Fruit fly (Drosophila melanogaster): ENCODE data around the gene Rad9.

dm6 chr3L:18837707-18838244, 34.6 kb downstream of the Rad9 start:
- TF ChIP-seq CG7101 (tag; optimal IDR thresholded peaks at IDR 0.05) (no peak), Crg-1 (GFP tag; optimal IDR thresholded peaks at IDR 0.05) (no peak), CG11617 (GFP tag; optimal IDR thresholded peaks at IDR 0.05) (no peak), CG1620 (GFP tag; optimal IDR thresholded peaks at IDR 0.05) (peak; percentile 26), tj (GFP tag; optimal IDR thresholded peaks at IDR 0.05) (no peak), kay (GFP tag; ENCODE audit: borderline replicate concordance) (peak; percentile 58), Clk (GFP tag; optimal IDR thresholded peaks at IDR 0.05) (no peak), CG5204 (GFP tag; optimal IDR thresholded peaks at IDR 0.05) (no peak), ovo (GFP tag; optimal IDR thresholded peaks at IDR 0.05) (peak; percentile 31), Hr96 (GFP tag; optimal IDR thresholded peaks at IDR 0.05) (no peak), CG14711 (tag; optimal IDR thresholded peaks at IDR 0.05) (no peak), Mnt (GFP tag; optimal IDR thresholded peaks at IDR 0.05) (no peak), CG12768 (GFP tag; optimal IDR thresholded peaks at IDR 0.05) (no peak), toe (GFP tag; optimal IDR thresholded peaks at IDR 0.05) (no peak)

Measured in whole organism, adult.